Worm (Caenorhabditis elegans) whole organism, late embryonic: Measurements from ENCODE around the gene T16H12.9.

ENCODE experiments used
- Y22D7AL.16 ChIP-seq: sonication (generic microtip); optimal IDR thresholded peaks from 2 replicates; lab custom pipeline; 2016; ENCODE audit warnings: missing genetic modification characterization, missing compliant biosample characterization
- ceh-22 ChIP-seq: sonication (generic microtip); optimal IDR thresholded peaks from 2 replicates; lab custom pipeline; 2017; ENCODE audit warnings: missing biosample characterization, missing genetic modification characterization
- eyg-1 ChIP-seq: sonication (generic microtip); optimal IDR thresholded peaks from 2 replicates; lab custom pipeline; 2016; ENCODE audit warnings: missing genotype, missing genetic modification characterization, missing compliant biosample characterization
- fax-1 ChIP-seq: sonication (generic microtip); optimal IDR thresholded peaks from 2 replicates; lab custom pipeline; 2016; ENCODE audit warnings: missing genotype, missing genetic modification characterization, missing compliant biosample characterization
- fkh-10 ChIP-seq: fragments of 150-350 bp; optimal IDR thresholded peaks from 2 replicates; lab custom pipeline; 2014; ENCODE audit warnings: missing biosample characterization, missing genetic modification reagents, missing genetic modification characterization
- mec-3 ChIP-seq: sonication (generic microtip); optimal IDR thresholded peaks from 2 replicates; lab custom pipeline; 2016; ENCODE audit warnings: borderline replicate concordance, missing genetic modification characterization, missing compliant biosample characterization
- nhr-11 ChIP-seq: fragments of 150-350 bp; optimal IDR thresholded peaks from 2 replicates; lab custom pipeline; 2014; ENCODE audit warnings: missing biosample characterization, missing genetic modification characterization
- pax-1 ChIP-seq: fragments of 150-350 bp; optimal IDR thresholded peaks from 2 replicates; lab custom pipeline; 2014; ENCODE audit warnings: missing biosample characterization, missing genetic modification characterization
- rnt-1 ChIP-seq: sonication (generic microtip); optimal IDR thresholded peaks from 2 replicates; lab custom pipeline; 2016; ENCODE audit warnings: missing genetic modification characterization, missing compliant biosample characterization

- TF ChIP-seq ceh-22 (tag; lab: Kevin White, UChicago) = no peak
- no peak for TF ChIP-seq fax-1
- TF ChIP-seq nhr-11 (tag; lab: Kevin White, UChicago) = no peak
- no peak for TF ChIP-seq eyg-1 (tag; lab: Kevin White, UChicago)
- no peak for TF ChIP-seq Y22D7AL.16 (tag; lab: Kevin White, UChicago)
- TF ChIP-seq mec-3 = no peak
- no peak for TF ChIP-seq pax-1 (tag; lab: Kevin White, UChicago)
- TF ChIP-seq fkh-10 = no peak
- no peak for TF ChIP-seq rnt-1 (tag; lab: Kevin White, UChicago)
Observed at ce11 chrIII:10093093-10093492, 16.0 kb upstream of the T16H12.9 start.
